Worm (Caenorhabditis elegans) whole organism, L2 larva: Measurements from ENCODE around the gene col-86.

Source experiments
- C34F6.9 ChIP-seq: fragments of 150-350 bp; optimal IDR thresholded peaks from 2 replicates; lab custom pipeline; 2014; ENCODE audit warnings: missing biosample characterization, missing genetic modification characterization
- F13H6.1 ChIP-seq: sonication (generic microtip); optimal IDR thresholded peaks from 2 replicates; lab custom pipeline; 2016; ENCODE audit warnings: missing genetic modification characterization, missing compliant biosample characterization
- R02D3.7 ChIP-seq: fragments of 150-350 bp; optimal IDR thresholded peaks from 2 replicates; lab custom pipeline; 2014; ENCODE audit warnings: missing biosample characterization, missing genetic modification characterization
- Y55F3AM.14 ChIP-seq: fragments of 200-800 bp; sonication (Bioruptor generic); optimal IDR thresholded peaks from 2 replicates; lab custom pipeline; 2018; ENCODE audit warnings: mild to moderate bottlenecking, missing genetic modification characterization, missing compliant biosample characterization
- ZK546.5 ChIP-seq: sonication (generic microtip); optimal IDR thresholded peaks from 2 replicates; lab custom pipeline; 2017; ENCODE audit warnings: missing biosample characterization, missing genetic modification characterization
- alr-1 ChIP-seq: fragments of 150-350 bp; optimal IDR thresholded peaks from 2 replicates; lab custom pipeline; 2014; ENCODE audit warnings: missing biosample characterization, missing genetic modification characterization
- aly-2 ChIP-seq: fragments of 150-350 bp; optimal IDR thresholded peaks from 2 replicates; lab custom pipeline; 2014; ENCODE audit warnings: missing biosample characterization, missing genetic modification characterization
- ceh-82 ChIP-seq: fragments of 150-350 bp; optimal IDR thresholded peaks from 2 replicates; lab custom pipeline; 2014; ENCODE audit warnings: missing biosample characterization, missing genetic modification characterization
- crh-2 ChIP-seq: sonication (generic microtip); optimal IDR thresholded peaks from 2 replicates; lab custom pipeline; 2017; ENCODE audit warnings: missing biosample characterization, missing genetic modification characterization
- dmd-4 ChIP-seq: sonication (generic microtip); optimal IDR thresholded peaks from 2 replicates; lab custom pipeline; 2017; ENCODE audit warnings: missing biosample characterization, missing genetic modification characterization
- elt-3 ChIP-seq: sonication (generic microtip); optimal IDR thresholded peaks from 2 replicates; lab custom pipeline; 2017; ENCODE audit warnings: missing biosample characterization, missing genetic modification characterization
- fos-1 ChIP-seq: fragments of 150-350 bp; optimal IDR thresholded peaks from 2 replicates; lab custom pipeline; 2014; ENCODE audit warnings: missing biosample characterization, missing genetic modification characterization
- gmeb-1 ChIP-seq: fragments of 150-350 bp; optimal IDR thresholded peaks from 2 replicates; lab custom pipeline; 2014; ENCODE audit warnings: missing biosample characterization, missing genetic modification characterization
- lin-11 ChIP-seq: fragments of 150-350 bp; sonication (generic microtip); optimal IDR thresholded peaks from 2 replicates; lab custom pipeline; 2014; ENCODE audit warnings: missing biosample characterization, missing genetic modification characterization, inconsistent platforms, mixed read lengths
- lin-39 ChIP-seq: fragments of 150-350 bp; optimal IDR thresholded peaks from 2 replicates; lab custom pipeline; 2014; ENCODE audit warnings: missing biosample characterization, missing genetic modification reagents, missing genetic modification characterization
- lsy-2 ChIP-seq, 2 experiments: fragments of 150-350 bp in 1 of 2; sonication (generic microtip) in 1 of 2; optimal IDR thresholded peaks; 2 replicates each; lab custom pipeline; 2014 to 2017; ENCODE audit warnings: missing biosample characterization in 2 of 2, missing genetic modification characterization in 2 of 2
- mab-5 ChIP-seq: fragments of 150-350 bp; optimal IDR thresholded peaks from 2 replicates; lab custom pipeline; 2014; ENCODE audit warnings: missing biosample characterization, missing genetic modification characterization
- mbf-1 ChIP-seq: sonication (generic microtip); optimal IDR thresholded peaks from 2 replicates; lab custom pipeline; 2017; ENCODE audit warnings: missing biosample characterization, missing genetic modification characterization
- mdl-1 ChIP-seq, 2 experiments: fragments of 150-350 bp in 1 of 2; sonication (generic microtip) in 1 of 2; optimal IDR thresholded peaks; 2 replicates each; lab custom pipeline; 2017; ENCODE audit warnings: missing biosample characterization in 2 of 2, missing genetic modification characterization in 2 of 2
- nhr-10 ChIP-seq: sonication (generic microtip); optimal IDR thresholded peaks from 2 replicates; lab custom pipeline; 2017; ENCODE audit warnings: missing biosample characterization, missing genetic modification characterization
- nhr-12 ChIP-seq: fragments of 150-350 bp; optimal IDR thresholded peaks from 2 replicates; lab custom pipeline; 2014; ENCODE audit warnings: missing biosample characterization, missing genetic modification characterization
- nhr-21 ChIP-seq: fragments of 150-350 bp; optimal IDR thresholded peaks from 2 replicates; lab custom pipeline; 2014; ENCODE audit warnings: missing biosample characterization, missing genetic modification characterization
- nhr-237 ChIP-seq: fragments of 150-350 bp; optimal IDR thresholded peaks from 2 replicates; lab custom pipeline; 2014; ENCODE audit warnings: missing biosample characterization, missing genetic modification characterization
- nhr-25 ChIP-seq: fragments of 150-350 bp; sonication (generic microtip); optimal IDR thresholded peaks from 3 replicates; lab custom pipeline; 2014; ENCODE audit warnings: missing biosample characterization, missing genetic modification characterization
- nhr-6 ChIP-seq: fragments of 150-350 bp; optimal IDR thresholded peaks from 2 replicates; lab custom pipeline; 2014; ENCODE audit warnings: missing biosample characterization, missing genetic modification characterization
- nhr-77 ChIP-seq: fragments of 150-350 bp; optimal IDR thresholded peaks from 2 replicates; lab custom pipeline; 2014; ENCODE audit warnings: missing biosample characterization, missing genetic modification characterization
- peb-1 ChIP-seq: fragments of 150-350 bp; optimal IDR thresholded peaks from 2 replicates; lab custom pipeline; 2014; ENCODE audit warnings: missing biosample characterization, missing genetic modification characterization
- sem-4 ChIP-seq: fragments of 150-350 bp; optimal IDR thresholded peaks from 2 replicates; lab custom pipeline; 2014; ENCODE audit warnings: missing biosample characterization, missing genetic modification reagents, missing genetic modification characterization
- skn-1 ChIP-seq: sonication (generic microtip); optimal IDR thresholded peaks from 2 replicates; lab custom pipeline; 2017; ENCODE audit warnings: missing biosample characterization, missing genetic modification characterization
- sma-3 ChIP-seq: sonication (generic microtip); optimal IDR thresholded peaks from 2 replicates; lab custom pipeline; 2016; ENCODE audit warnings: missing genetic modification reagents, missing genetic modification characterization, missing compliant biosample characterization
- sma-9 ChIP-seq, 2 experiments: fragments of 150-350 bp in 1 of 2; sonication (generic microtip) in 1 of 2; optimal IDR thresholded peaks; 2 replicates each; lab custom pipeline; 2014 to 2016; ENCODE audit warnings: missing genetic modification characterization in 2 of 2, mild to moderate bottlenecking in 1 of 2, missing biosample characterization in 1 of 2, missing compliant biosample characterization in 1 of 2, missing genetic modification reagents in 1 of 2, moderate library complexity in 1 of 2
- snpc-4 ChIP-seq: fragments of 150-350 bp; optimal IDR thresholded peaks from 2 replicates; lab custom pipeline; 2014; ENCODE audit warnings: missing biosample characterization, missing genetic modification characterization
- unc-39 ChIP-seq: fragments of 150-350 bp; optimal IDR thresholded peaks from 2 replicates; lab custom pipeline; 2014; ENCODE audit warnings: missing biosample characterization, missing genetic modification characterization
- unc-55 ChIP-seq: fragments of 150-350 bp; sonication (generic microtip); optimal IDR thresholded peaks from 3 replicates; lab custom pipeline; 2014; ENCODE audit warnings: missing biosample characterization, missing genetic modification reagents, missing genetic modification characterization
- unc-62 ChIP-seq: fragments of 150-350 bp; optimal IDR thresholded peaks from 2 replicates; lab custom pipeline; 2014; ENCODE audit warnings: missing biosample characterization, missing genetic modification reagents, missing genetic modification characterization
- zag-1 ChIP-seq: fragments of 150-350 bp; optimal IDR thresholded peaks from 2 replicates; lab custom pipeline; 2014; ENCODE audit warnings: missing biosample characterization, missing genetic modification characterization
- ztf-11 ChIP-seq: sonication (generic microtip); optimal IDR thresholded peaks from 2 replicates; lab custom pipeline; 2017; ENCODE audit warnings: missing biosample characterization, missing genetic modification characterization

The col-86 gene

DNA sequence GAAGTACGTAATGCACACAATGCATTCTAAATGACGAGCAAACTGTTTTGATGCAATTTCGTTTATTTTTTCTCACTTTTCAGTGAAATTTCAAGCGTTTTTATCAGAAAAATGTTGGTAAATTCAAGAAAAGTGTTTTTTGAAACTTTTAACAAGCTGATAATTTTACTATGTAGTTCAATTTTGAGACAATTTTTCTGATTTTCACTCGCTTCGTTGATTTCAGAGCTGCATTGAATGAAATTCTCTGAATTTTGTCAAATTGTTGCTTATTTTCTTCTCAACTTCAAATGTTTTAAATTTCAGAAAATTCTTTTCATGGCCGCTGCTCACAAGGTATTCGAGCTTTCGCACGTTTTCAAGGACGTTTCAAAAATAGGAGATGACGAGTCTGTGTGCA is 24.6 kb upstream of the col-86 start, which contains the start of gene bath-45:
TSS of gene bath-45 (plus strand) at position 301 of the 400 bp plus-strand sequence.
- no peak for TF ChIP-seq nhr-10 (tag; lab: Kevin White, UChicago)
- TF ChIP-seq ZK546.5: no peak
- no peak for TF ChIP-seq lin-11 (tag; lab: Kevin White, UChicago)
- no peak for TF ChIP-seq mbf-1
- no peak for TF ChIP-seq skn-1 (tag; lab: Kevin White, UChicago)
- TF ChIP-seq ztf-11 (tag; lab: Kevin White, UChicago): no peak
- TF ChIP-seq sma-9 (GFP tag; optimal IDR thresholded peaks at IDR 0.05; lab: Kevin White, UChicago): no peak
- TF ChIP-seq sma-9 (tag; optimal IDR thresholded peaks at IDR 0.05; lab: Kevin White, UChicago): no peak
- no peak for TF ChIP-seq nhr-237
- TF ChIP-seq mab-5 (tag; lab: Kevin White, UChicago): no peak
- no peak for TF ChIP-seq unc-62 (GFP tag; lab: Kevin White, UChicago)
- no peak for TF ChIP-seq unc-39 (tag; lab: Kevin White, UChicago)
- no peak for TF ChIP-seq sem-4 (tag; lab: Kevin White, UChicago)
- no peak for TF ChIP-seq lsy-2 (tag; optimal IDR thresholded peaks at IDR 0.05; lab: Kevin White, UChicago)
- no peak for TF ChIP-seq Y55F3AM.14 (GFP tag; lab: Kevin White, UChicago)
- no peak for TF ChIP-seq nhr-12 (tag; lab: Kevin White, UChicago)
- no peak for TF ChIP-seq alr-1 (tag; lab: Kevin White, UChicago)
- no peak for TF ChIP-seq ceh-82
- TF ChIP-seq zag-1 (tag; lab: Kevin White, UChicago): no peak
- no peak for TF ChIP-seq crh-2 (tag; lab: Kevin White, UChicago)
- no peak for TF ChIP-seq nhr-6 (tag; lab: Kevin White, UChicago)
- TF ChIP-seq, all 48 proteins: peak for 0

- TF ChIP-seq sem-4 (tag; lab: Kevin White, UChicago): peak; percentile 72
- TF ChIP-seq snpc-4 (tag; lab: Kevin White, UChicago): peak; percentile 73
- TF ChIP-seq gmeb-1 (tag; lab: Kevin White, UChicago): peak; percentile 75
- peak; percentile 50 for TF ChIP-seq crh-2 (tag; lab: Kevin White, UChicago)
- no peak for TF ChIP-seq nhr-25 (tag; lab: Kevin White, UChicago)
- peak; percentile 70 for TF ChIP-seq unc-55 (GFP tag; lab: Kevin White, UChicago)
- TF ChIP-seq F13H6.1 (tag; lab: Kevin White, UChicago): peak; percentile 71
- TF ChIP-seq C34F6.9 (tag; lab: Kevin White, UChicago): peak; percentile 69
- no peak for TF ChIP-seq nhr-77 (tag; lab: Kevin White, UChicago)
- no peak for TF ChIP-seq aly-2 (tag; lab: Kevin White, UChicago)
- peak; percentile 82 for TF ChIP-seq sma-9 (GFP tag; optimal IDR thresholded peaks at IDR 0.05; lab: Kevin White, UChicago)
- no peak for TF ChIP-seq sma-9 (tag; optimal IDR thresholded peaks at IDR 0.05; lab: Kevin White, UChicago)
- no peak for TF ChIP-seq dmd-4 (tag; lab: Kevin White, UChicago)
- peak; percentile 22 for TF ChIP-seq fos-1 (tag; lab: Kevin White, UChicago)
- no peak for TF ChIP-seq unc-62 (GFP tag; lab: Kevin White, UChicago)
- TF ChIP-seq sma-3 (GFP tag; lab: Kevin White, UChicago): peak; percentile 80
- peak; percentile 44 to 77 for TF ChIP-seq lsy-2 (tag; optimal IDR thresholded peaks at IDR 0.05; lab: Kevin White, UChicago)
- peak; percentile 21 for TF ChIP-seq nhr-21 (tag; lab: Kevin White, UChicago)
- TF ChIP-seq mdl-1 (tag; optimal IDR thresholded peaks at IDR 0.05; lab: Kevin White, UChicago): peak in 1 of 2 experiments; percentile 12
- TF ChIP-seq lin-11 (tag; lab: Kevin White, UChicago): peak; percentile 1
These were observed 19.1 kb upstream of the col-86 start, which contains the start of gene gfm-1 for ce11 chrII:13117135-13117534. Gene gfm-1 (plus strand): TSS chrII:13117483.

- no peak for TF ChIP-seq R02D3.7 (tag; lab: Kevin White, UChicago)
- no peak for TF ChIP-seq unc-55 (GFP tag; lab: Kevin White, UChicago)
- no peak for TF ChIP-seq C34F6.9 (tag; lab: Kevin White, UChicago)
- TF ChIP-seq lin-39 (tag; lab: Kevin White, UChicago): no peak
- TF ChIP-seq peb-1 (tag; lab: Kevin White, UChicago): no peak
- no peak for TF ChIP-seq nhr-12 (tag; lab: Kevin White, UChicago)
These were observed 18.6 kb upstream of the col-86 start, which contains the start of gene rict-1 for ce11 chrII:13116710-13117109. Gene rict-1 (minus strand): TSS chrII:13116810.

ce11 chrII:13107719-13108118 is 9.6 kb upstream of the col-86 start, which contains the start of gene pqn-32:
Gene pqn-32 (plus strand): TSS chrII:13108019.
- TF ChIP-seq alr-1 (tag; lab: Kevin White, UChicago) (no peak), dmd-4 (tag; lab: Kevin White, UChicago) (no peak), nhr-6 (tag; lab: Kevin White, UChicago) (no peak), unc-62 (GFP tag; lab: Kevin White, UChicago) (no peak), ZK546.5 (no peak), nhr-12 (tag; lab: Kevin White, UChicago) (no peak), lin-11 (tag; lab: Kevin White, UChicago) (no peak), unc-39 (tag; lab: Kevin White, UChicago) (no peak), R02D3.7 (tag; lab: Kevin White, UChicago) (no peak), elt-3 (tag; lab: Kevin White, UChicago) (no peak), unc-55 (GFP tag; lab: Kevin White, UChicago) (no peak), nhr-25 (tag; lab: Kevin White, UChicago) (no peak), nhr-21 (tag; lab: Kevin White, UChicago) (no peak), nhr-237 (no peak), Y55F3AM.14 (GFP tag; lab: Kevin White, UChicago) (no peak)
